Fruit fly (Drosophila melanogaster) S2 (cell line): ENCODE measurements around the gene Reck.

Experiments
- CG8478 ChIP-seq: fragments of >200 bp; optimal IDR thresholded peaks from 2 replicates; lab custom pipeline; 2018
- CTCF ChIP-seq, 2 experiments: fragments of >200 bp; optimal IDR thresholded peaks; 2 replicates each; lab custom pipeline; 2018

DNA sequence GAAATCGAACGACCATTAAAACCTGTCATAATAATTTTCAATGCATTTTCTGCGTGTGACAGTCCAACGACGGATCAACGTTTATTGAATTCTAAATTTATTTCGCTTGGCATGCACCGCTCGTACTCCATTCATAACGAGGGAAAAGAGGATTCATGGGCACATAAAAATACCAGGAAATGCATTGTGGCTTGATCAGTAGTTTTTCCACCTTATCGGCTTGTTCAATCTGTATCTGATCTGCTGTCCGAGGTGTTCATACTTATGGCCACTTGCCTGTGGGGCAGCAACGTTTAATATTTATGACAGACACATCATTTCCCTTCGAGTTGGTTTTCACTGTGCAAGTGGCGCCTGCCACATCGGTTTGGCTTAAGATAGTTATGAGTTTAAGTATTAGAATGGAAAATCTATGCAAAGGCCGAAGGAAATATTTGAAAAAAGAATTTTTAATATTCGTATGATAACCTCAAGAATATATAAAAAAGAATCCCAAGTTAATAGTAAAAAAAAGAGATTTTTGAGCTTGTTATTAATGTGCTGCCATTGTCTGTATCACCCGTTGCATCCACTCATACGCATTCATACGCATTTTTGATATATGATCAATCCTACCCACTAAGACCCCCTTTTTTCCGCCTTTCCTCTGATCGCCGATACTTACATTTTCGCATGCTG is 6.5 kb downstream of the Reck start:
- TF ChIP-seq CG8478 (lab: Kevin White, UChicago), result no peak
- no peak for TF ChIP-seq CTCF (optimal IDR thresholded peaks at IDR 0.05; lab: Kevin White, UChicago)
